Worm (Caenorhabditis elegans) whole organism, midembryonic: ENCODE data around the gene F35H10.6.

ENCODE experiments used
- T22C8.4 ChIP-seq: fragments of 200-800 bp; sonication (Bioruptor generic); IDR thresholded peaks from 2 replicates; pipeline ENCODE4 v1.3.6; 2022; ENCODE audit warnings: missing genetic modification characterization, missing compliant biosample characterization
- cog-1 ChIP-seq: sonication (generic microtip); optimal IDR thresholded peaks from 2 replicates; lab custom pipeline; 2016; ENCODE audit warnings: missing genetic modification characterization, missing compliant biosample characterization
- flt-1 ChIP-seq: fragments of 200-800 bp; sonication (Bioruptor generic); IDR thresholded peaks from 2 replicates; pipeline ENCODE4 v1.3.6; 2022; ENCODE audit warnings: missing genetic modification characterization, missing compliant biosample characterization
- ref-1 ChIP-seq: fragments of 200-800 bp; sonication (Bioruptor generic); conservative IDR thresholded peaks from 2 replicates; pipeline ENCODE4 v1.3.6; 2022; ENCODE audit warnings: missing genetic modification reagents, missing genetic modification characterization, missing compliant biosample characterization
- tab-1 ChIP-seq: fragments of 200-800 bp; sonication (Bioruptor generic); IDR thresholded peaks from 2 replicates; pipeline ENCODE4 v1.3.6; 2022; ENCODE audit warnings: missing genetic modification characterization, missing compliant biosample characterization
- ztf-23 ChIP-seq: fragments of 200-800 bp; sonication (Bioruptor generic); IDR thresholded peaks from 2 replicates; pipeline ENCODE4 v1.3.6; 2022; ENCODE audit warnings: missing genetic modification reagents, missing genetic modification characterization, missing compliant biosample characterization

DNA sequence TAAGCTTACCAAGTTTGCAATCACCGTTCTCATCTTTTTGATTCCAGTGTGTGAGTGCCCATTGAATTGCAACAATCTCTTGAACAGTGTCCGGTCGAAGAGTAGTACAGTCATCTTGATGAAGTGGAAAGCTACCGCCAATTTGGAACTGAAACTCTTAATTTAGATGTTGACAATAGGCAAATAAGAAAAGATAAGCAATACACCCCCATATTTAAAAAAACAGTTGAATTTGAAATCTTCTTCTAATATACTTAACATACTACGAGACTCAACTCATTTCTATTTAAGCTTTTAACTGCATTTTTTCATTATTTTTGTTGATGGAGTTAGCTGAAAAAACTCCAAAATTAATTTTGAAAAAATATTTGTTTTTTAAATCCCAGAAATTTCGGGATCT is 12.4 kb downstream of the F35H10.6 start:
- TF ChIP-seq T22C8.4 (GFP tag; lab: Robert Waterston, UW) (no peak), ref-1 (GFP tag; lab: Robert Waterston, UW) (no peak), tab-1 (no peak), ztf-23 (GFP tag; lab: Robert Waterston, UW) (no peak), cog-1 (tag; lab: Kevin White, UChicago) (no peak), flt-1 (GFP tag; lab: Robert Waterston, UW) (no peak)
